Worm (Caenorhabditis elegans) whole organism, L1 larva: Measurements from ENCODE around the gene col-152.

Source experiments
- C16A3.4 ChIP-seq: fragments of 150-350 bp; optimal IDR thresholded peaks from 2 replicates; lab custom pipeline; 2014; ENCODE audit warnings: missing biosample characterization, missing genetic modification characterization
- efl-1 ChIP-seq, 4 experiments: fragments of 150-350 bp; optimal IDR thresholded peaks in 3 of 4; peaks in 1 of 4; 1 replicate in 1 of 4; 2 replicates in 3 of 4; lab custom pipeline; 2014; ENCODE audit warnings: missing biosample characterization in 2 of 4, missing genetic modification characterization in 2 of 4, missing genetic modification reagents in 2 of 4
- egl-27 ChIP-seq, 2 experiments: fragments of 150-350 bp in 1 of 2; sonication (generic microtip); optimal IDR thresholded peaks; 3 replicates each; lab custom pipeline; 2017 to 2018; ENCODE audit warnings: missing biosample characterization in 2 of 2, missing genetic modification characterization in 2 of 2, missing genetic modification reagents in 2 of 2
- hpl-2 ChIP-seq: fragments of 150-350 bp; optimal IDR thresholded peaks from 2 replicates; lab custom pipeline; 2014; ENCODE audit warnings: missing biosample characterization, missing genetic modification reagents, missing genetic modification characterization
- jun-1 ChIP-seq: fragments of 150-350 bp; optimal IDR thresholded peaks from 2 replicates; lab custom pipeline; 2014; ENCODE audit warnings: missing biosample characterization, missing genetic modification reagents, missing genetic modification characterization
- lin-39 ChIP-seq: fragments of 150-350 bp; optimal IDR thresholded peaks from 2 replicates; lab custom pipeline; 2014; ENCODE audit warnings: missing biosample characterization, missing genetic modification reagents, missing genetic modification characterization
- lsy-2 ChIP-seq, 2 experiments: fragments of 150-350 bp; optimal IDR thresholded peaks; 2 replicates each; lab custom pipeline; 2014; ENCODE audit warnings: missing biosample characterization in 2 of 2, missing genetic modification characterization in 2 of 2
- nhr-85 ChIP-seq: sonication (generic microtip); peaks from one replicate; lab custom pipeline; 2016; ENCODE audit warnings: missing genetic modification characterization, inconsistent platforms, missing compliant biosample characterization
- skn-1 ChIP-seq: fragments of 150-350 bp; optimal IDR thresholded peaks from 2 replicates; lab custom pipeline; 2014; ENCODE audit warnings: missing biosample characterization, missing genetic modification characterization
- snpc-4 ChIP-seq: fragments of 150-350 bp; optimal IDR thresholded peaks from 2 replicates; lab custom pipeline; 2014; ENCODE audit warnings: missing biosample characterization, missing genetic modification characterization
- sptf-1 ChIP-seq: fragments of 150-350 bp; optimal IDR thresholded peaks from 2 replicates; lab custom pipeline; 2014; ENCODE audit warnings: missing biosample characterization, missing genetic modification characterization
- unc-62 ChIP-seq: fragments of 150-350 bp; optimal IDR thresholded peaks from 2 replicates; lab custom pipeline; 2014; ENCODE audit warnings: missing biosample characterization, missing genetic modification reagents, missing genetic modification characterization

DNA sequence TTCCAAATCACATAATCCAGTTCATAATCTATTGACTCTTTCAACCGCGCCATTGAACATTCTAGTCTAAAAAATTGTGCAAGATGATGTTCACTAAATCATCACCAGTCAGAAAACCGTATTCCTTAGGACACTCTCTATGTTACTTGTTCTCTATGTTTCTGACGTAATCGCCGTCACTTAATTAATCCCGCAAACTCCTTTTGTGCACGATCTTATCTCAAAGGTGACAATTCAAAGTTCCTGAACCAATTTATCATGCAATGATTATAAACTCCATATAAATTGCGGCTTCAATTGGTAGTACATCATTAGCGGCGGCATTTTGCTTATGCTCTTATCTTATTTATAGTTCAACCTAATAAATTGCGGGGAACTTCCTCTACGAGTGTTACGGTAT lies 2.1 kb downstream of the col-152 start:
- TF ChIP-seq skn-1 (no peak), nhr-85 (tag; lab: Kevin White, UChicago) (no peak), egl-27 (tag; optimal IDR thresholded peaks at IDR 0.05; lab: Kevin White, UChicago) (no peak), unc-62 (GFP tag; lab: Kevin White, UChicago) (no peak), sptf-1 (no peak), lin-39 (tag; lab: Kevin White, UChicago) (no peak), C16A3.4 (no peak), lsy-2 (tag; optimal IDR thresholded peaks at IDR 0.05; lab: Kevin White, UChicago) (no peak), snpc-4 (tag; lab: Kevin White, UChicago) (no peak), hpl-2 (GFP tag; lab: Kevin White, UChicago) (no peak), efl-1 (optimal IDR thresholded peaks at IDR 0.05; lab: Kevin White, UChicago) (no peak), efl-1 (GFP tag; optimal IDR thresholded peaks at IDR 0.05 in 1 of 2; lab: Kevin White, UChicago) (no peak), jun-1 (tag; lab: Kevin White, UChicago) (no peak)
